Worm (Caenorhabditis elegans): Measurements from ENCODE around the gene ttbk-7.

ce11 chrV:12922308-12922707, 26.6 kb upstream of the ttbk-7 start, which contains the start of gene dhrs-4:
- no peak for TF ChIP-seq dao-5 (tag; optimal IDR thresholded peaks at IDR 0.05)
- no peak for TF ChIP-seq him-1 (tag; optimal IDR thresholded peaks at IDR 0.05)
- TF ChIP-seq W03F9.2 (tag; optimal IDR thresholded peaks at IDR 0.05), result no peak
